Fruit fly (Drosophila melanogaster): ENCODE results near the gene Idgf2.

dm6 chr2L:16485643-16486000 lies 38.5 kb downstream of the Idgf2 start, which contains the start of gene dac:
- TF ChIP-seq HLHmδ (GFP tag; optimal IDR thresholded peaks at IDR 0.05) = no peak
- TF ChIP-seq TFAM (GFP tag; optimal IDR thresholded peaks at IDR 0.05) = no peak
- no peak for TF ChIP-seq Atf6 (GFP tag; IDR thresholded peaks at IDR 0.05)
- TF ChIP-seq lmd (GFP tag; IDR thresholded peaks at IDR 0.05) = no peak
- no peak for TF ChIP-seq so (GFP tag; IDR thresholded peaks at IDR 0.05)
- TF ChIP-seq sna (GFP tag; IDR thresholded peaks at IDR 0.05; ENCODE audit: partially characterized antibody) = 0 out of 2 replicates have a peak, but pooled peaks have one; percentile 30
- peak; percentile 36 for TF ChIP-seq ewg (GFP tag; optimal IDR thresholded peaks at IDR 0.05)
- TF ChIP-seq NFAT (GFP tag; IDR thresholded peaks at IDR 0.05) = no peak
- TF ChIP-seq slp2 (GFP tag; optimal IDR thresholded peaks at IDR 0.05) = no peak
- no peak for TF ChIP-seq CG6654 (GFP tag; optimal IDR thresholded peaks at IDR 0.05)

Measured in whole organism, embryonic.